Worm (Caenorhabditis elegans) whole organism, L2 larva: ENCODE measurements around the gene F46H5.5.

Experiments used
- C34F6.9 ChIP-seq: fragments of 150-350 bp; optimal IDR thresholded peaks from 2 replicates; lab custom pipeline; 2014; ENCODE audit warnings: missing biosample characterization, missing genetic modification characterization
- F13H6.1 ChIP-seq: sonication (generic microtip); optimal IDR thresholded peaks from 2 replicates; lab custom pipeline; 2016; ENCODE audit warnings: missing genetic modification characterization, missing compliant biosample characterization
- R02D3.7 ChIP-seq: fragments of 150-350 bp; optimal IDR thresholded peaks from 2 replicates; lab custom pipeline; 2014; ENCODE audit warnings: missing biosample characterization, missing genetic modification characterization
- Y55F3AM.14 ChIP-seq: fragments of 200-800 bp; sonication (Bioruptor generic); optimal IDR thresholded peaks from 2 replicates; lab custom pipeline; 2018; ENCODE audit warnings: mild to moderate bottlenecking, missing genetic modification characterization, missing compliant biosample characterization
- ZK546.5 ChIP-seq: sonication (generic microtip); optimal IDR thresholded peaks from 2 replicates; lab custom pipeline; 2017; ENCODE audit warnings: missing biosample characterization, missing genetic modification characterization
- alr-1 ChIP-seq: fragments of 150-350 bp; optimal IDR thresholded peaks from 2 replicates; lab custom pipeline; 2014; ENCODE audit warnings: missing biosample characterization, missing genetic modification characterization
- aly-2 ChIP-seq: fragments of 150-350 bp; optimal IDR thresholded peaks from 2 replicates; lab custom pipeline; 2014; ENCODE audit warnings: missing biosample characterization, missing genetic modification characterization
- ama-1 ChIP-seq: fragments of 150-350 bp; optimal IDR thresholded peaks from 2 replicates; lab custom pipeline; 2018; ENCODE audit warnings: inconsistent platforms
- blmp-1 ChIP-seq: sonication (generic microtip); optimal IDR thresholded peaks from 2 replicates; lab custom pipeline; 2017; ENCODE audit warnings: missing genetic modification characterization, mild to moderate bottlenecking, missing compliant biosample characterization, antibody characterized with exemption, moderate library complexity; ENCODE audit not compliant: insufficient read depth
- ceh-16 ChIP-seq: fragments of 150-350 bp; optimal IDR thresholded peaks from 2 replicates; lab custom pipeline; 2014; ENCODE audit warnings: missing biosample characterization, missing genetic modification characterization
- ceh-82 ChIP-seq: fragments of 150-350 bp; optimal IDR thresholded peaks from 2 replicates; lab custom pipeline; 2014; ENCODE audit warnings: missing biosample characterization, missing genetic modification characterization
- crh-2 ChIP-seq: sonication (generic microtip); optimal IDR thresholded peaks from 2 replicates; lab custom pipeline; 2017; ENCODE audit warnings: missing biosample characterization, missing genetic modification characterization
- dmd-4 ChIP-seq: sonication (generic microtip); optimal IDR thresholded peaks from 2 replicates; lab custom pipeline; 2017; ENCODE audit warnings: missing biosample characterization, missing genetic modification characterization
- egl-27 ChIP-seq: sonication (generic microtip); optimal IDR thresholded peaks from 3 replicates; lab custom pipeline; 2017; ENCODE audit warnings: missing biosample characterization, missing genetic modification reagents, missing genetic modification characterization
- elt-1 ChIP-seq: fragments of 150-350 bp; optimal IDR thresholded peaks from 2 replicates; lab custom pipeline; 2014; ENCODE audit warnings: missing biosample characterization, missing genetic modification characterization
- elt-3 ChIP-seq: sonication (generic microtip); optimal IDR thresholded peaks from 2 replicates; lab custom pipeline; 2017; ENCODE audit warnings: missing biosample characterization, missing genetic modification characterization
- fos-1 ChIP-seq: fragments of 150-350 bp; optimal IDR thresholded peaks from 2 replicates; lab custom pipeline; 2014; ENCODE audit warnings: missing biosample characterization, missing genetic modification characterization
- gmeb-1 ChIP-seq: fragments of 150-350 bp; optimal IDR thresholded peaks from 2 replicates; lab custom pipeline; 2014; ENCODE audit warnings: missing biosample characterization, missing genetic modification characterization
- lin-11 ChIP-seq: fragments of 150-350 bp; sonication (generic microtip); optimal IDR thresholded peaks from 2 replicates; lab custom pipeline; 2014; ENCODE audit warnings: missing biosample characterization, missing genetic modification characterization, inconsistent platforms, mixed read lengths
- lin-13 ChIP-seq: fragments of 150-350 bp; optimal IDR thresholded peaks from 2 replicates; lab custom pipeline; 2014; ENCODE audit warnings: missing biosample characterization, missing genetic modification reagents, missing genetic modification characterization
- lin-39 ChIP-seq: fragments of 150-350 bp; optimal IDR thresholded peaks from 2 replicates; lab custom pipeline; 2014; ENCODE audit warnings: missing biosample characterization, missing genetic modification reagents, missing genetic modification characterization
- lsy-2 ChIP-seq, 2 experiments: fragments of 150-350 bp in 1 of 2; sonication (generic microtip) in 1 of 2; optimal IDR thresholded peaks; 2 replicates each; lab custom pipeline; 2014 to 2017; ENCODE audit warnings: missing biosample characterization in 2 of 2, missing genetic modification characterization in 2 of 2
- mab-5 ChIP-seq: fragments of 150-350 bp; optimal IDR thresholded peaks from 2 replicates; lab custom pipeline; 2014; ENCODE audit warnings: missing biosample characterization, missing genetic modification characterization
- mbf-1 ChIP-seq: sonication (generic microtip); optimal IDR thresholded peaks from 2 replicates; lab custom pipeline; 2017; ENCODE audit warnings: missing biosample characterization, missing genetic modification characterization
- mdl-1 ChIP-seq, 2 experiments: fragments of 150-350 bp in 1 of 2; sonication (generic microtip) in 1 of 2; optimal IDR thresholded peaks; 2 replicates each; lab custom pipeline; 2017; ENCODE audit warnings: missing biosample characterization in 2 of 2, missing genetic modification characterization in 2 of 2
- nhr-10 ChIP-seq: sonication (generic microtip); optimal IDR thresholded peaks from 2 replicates; lab custom pipeline; 2017; ENCODE audit warnings: missing biosample characterization, missing genetic modification characterization
- nhr-11 ChIP-seq: fragments of 150-350 bp; optimal IDR thresholded peaks from 2 replicates; lab custom pipeline; 2014; ENCODE audit warnings: missing biosample characterization, missing genetic modification characterization
- nhr-12 ChIP-seq: fragments of 150-350 bp; optimal IDR thresholded peaks from 2 replicates; lab custom pipeline; 2014; ENCODE audit warnings: missing biosample characterization, missing genetic modification characterization
- nhr-129 ChIP-seq: fragments of 150-350 bp; optimal IDR thresholded peaks from 2 replicates; lab custom pipeline; 2014; ENCODE audit warnings: missing biosample characterization, missing genetic modification characterization
- nhr-21 ChIP-seq: fragments of 150-350 bp; optimal IDR thresholded peaks from 2 replicates; lab custom pipeline; 2014; ENCODE audit warnings: missing biosample characterization, missing genetic modification characterization
- nhr-23 ChIP-seq: fragments of 150-350 bp; optimal IDR thresholded peaks from 2 replicates; lab custom pipeline; 2014; ENCODE audit warnings: missing biosample characterization, missing genetic modification reagents, missing genetic modification characterization
- nhr-237 ChIP-seq: fragments of 150-350 bp; optimal IDR thresholded peaks from 2 replicates; lab custom pipeline; 2014; ENCODE audit warnings: missing biosample characterization, missing genetic modification characterization
- nhr-25 ChIP-seq: fragments of 150-350 bp; sonication (generic microtip); optimal IDR thresholded peaks from 3 replicates; lab custom pipeline; 2014; ENCODE audit warnings: missing biosample characterization, missing genetic modification characterization
- nhr-6 ChIP-seq: fragments of 150-350 bp; optimal IDR thresholded peaks from 2 replicates; lab custom pipeline; 2014; ENCODE audit warnings: missing biosample characterization, missing genetic modification characterization
- nhr-77 ChIP-seq: fragments of 150-350 bp; optimal IDR thresholded peaks from 2 replicates; lab custom pipeline; 2014; ENCODE audit warnings: missing biosample characterization, missing genetic modification characterization
- peb-1 ChIP-seq: fragments of 150-350 bp; optimal IDR thresholded peaks from 2 replicates; lab custom pipeline; 2014; ENCODE audit warnings: missing biosample characterization, missing genetic modification characterization
- sem-4 ChIP-seq: fragments of 150-350 bp; optimal IDR thresholded peaks from 2 replicates; lab custom pipeline; 2014; ENCODE audit warnings: missing biosample characterization, missing genetic modification reagents, missing genetic modification characterization
- skn-1 ChIP-seq: sonication (generic microtip); optimal IDR thresholded peaks from 2 replicates; lab custom pipeline; 2017; ENCODE audit warnings: missing biosample characterization, missing genetic modification characterization
- sma-3 ChIP-seq: sonication (generic microtip); optimal IDR thresholded peaks from 2 replicates; lab custom pipeline; 2016; ENCODE audit warnings: missing genetic modification reagents, missing genetic modification characterization, missing compliant biosample characterization
- sma-9 ChIP-seq, 2 experiments: fragments of 150-350 bp in 1 of 2; sonication (generic microtip) in 1 of 2; optimal IDR thresholded peaks; 2 replicates each; lab custom pipeline; 2014 to 2016; ENCODE audit warnings: missing genetic modification characterization in 2 of 2, mild to moderate bottlenecking in 1 of 2, missing biosample characterization in 1 of 2, missing compliant biosample characterization in 1 of 2, missing genetic modification reagents in 1 of 2, moderate library complexity in 1 of 2
- snpc-4 ChIP-seq: fragments of 150-350 bp; optimal IDR thresholded peaks from 2 replicates; lab custom pipeline; 2014; ENCODE audit warnings: missing biosample characterization, missing genetic modification characterization
- unc-39 ChIP-seq: fragments of 150-350 bp; optimal IDR thresholded peaks from 2 replicates; lab custom pipeline; 2014; ENCODE audit warnings: missing biosample characterization, missing genetic modification characterization
- unc-55 ChIP-seq: fragments of 150-350 bp; sonication (generic microtip); optimal IDR thresholded peaks from 3 replicates; lab custom pipeline; 2014; ENCODE audit warnings: missing biosample characterization, missing genetic modification reagents, missing genetic modification characterization
- unc-62 ChIP-seq: fragments of 150-350 bp; optimal IDR thresholded peaks from 2 replicates; lab custom pipeline; 2014; ENCODE audit warnings: missing biosample characterization, missing genetic modification reagents, missing genetic modification characterization
- zag-1 ChIP-seq: fragments of 150-350 bp; optimal IDR thresholded peaks from 2 replicates; lab custom pipeline; 2014; ENCODE audit warnings: missing biosample characterization, missing genetic modification characterization
- ztf-1 ChIP-seq: fragments of 200-800 bp; sonication (Bioruptor generic); conservative IDR thresholded peaks from 2 replicates; pipeline ENCODE4 v1.3.6; 2022; ENCODE audit warnings: missing genetic modification characterization, missing compliant biosample characterization
- ztf-11 ChIP-seq: sonication (generic microtip); optimal IDR thresholded peaks from 2 replicates; lab custom pipeline; 2017; ENCODE audit warnings: missing biosample characterization, missing genetic modification characterization
- ztf-4 ChIP-seq: fragments of 150-350 bp; optimal IDR thresholded peaks from 2 replicates; lab custom pipeline; 2014; ENCODE audit warnings: missing biosample characterization, missing genetic modification characterization

The F46H5.5 gene

DNA sequence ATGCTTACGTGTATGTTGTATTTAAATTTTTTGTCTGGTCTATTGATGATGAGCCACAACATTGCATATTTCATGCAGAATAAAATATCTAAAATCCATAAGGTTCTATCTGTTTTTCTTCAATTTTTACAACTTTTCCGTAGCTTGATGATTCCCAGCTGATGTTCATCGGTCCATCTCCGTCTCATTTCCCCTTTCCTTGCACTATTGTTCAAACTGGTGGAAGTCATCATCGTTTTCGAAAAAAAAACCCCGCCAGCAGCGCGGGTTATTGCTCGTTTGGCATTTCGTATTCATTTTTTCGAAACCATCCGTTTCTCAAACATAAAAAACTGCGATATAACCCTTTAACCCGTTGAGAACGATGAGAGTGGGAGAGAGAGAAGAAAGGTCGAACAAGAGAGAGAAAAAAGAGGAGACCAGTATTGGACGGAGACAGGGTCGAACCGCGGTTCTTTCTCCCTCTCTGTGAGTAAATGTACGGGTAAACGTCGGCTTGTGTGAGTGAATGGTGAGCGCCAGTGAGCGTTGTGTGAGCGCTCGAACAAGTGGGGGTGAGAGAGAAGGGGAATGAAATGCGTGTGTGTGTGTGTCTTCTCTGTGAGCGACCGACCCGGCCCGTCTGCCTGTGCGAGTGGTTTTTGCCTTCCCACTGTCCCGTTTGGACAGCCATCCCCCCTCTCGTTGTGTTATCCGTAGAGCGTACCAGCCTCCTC, 8.0 kb upstream of the F46H5.5 start:
- TF ChIP-seq R02D3.7 (tag; lab: Kevin White, UChicago) (no peak), ztf-4 (tag; lab: Kevin White, UChicago) (peak; percentile 71), lsy-2 (tag; optimal IDR thresholded peaks at IDR 0.05; lab: Kevin White, UChicago) (peak; percentile 43 to 79), nhr-12 (tag; lab: Kevin White, UChicago) (no peak), nhr-11 (tag; lab: Kevin White, UChicago) (no peak), elt-1 (tag; lab: Kevin White, UChicago) (no peak), zag-1 (tag; lab: Kevin White, UChicago) (peak; percentile 92), egl-27 (tag; lab: Kevin White, UChicago) (peak; percentile 51), crh-2 (peak; percentile 93), nhr-237 (tag; lab: Kevin White, UChicago) (no peak), ZK546.5 (tag; lab: Kevin White, UChicago) (no peak), blmp-1 (peak; percentile 74), fos-1 (tag; lab: Kevin White, UChicago) (peak; percentile 96), mab-5 (tag; lab: Kevin White, UChicago) (peak; percentile 68), nhr-10 (tag; lab: Kevin White, UChicago) (peak; percentile 59), ama-1 (lab: Kevin White, UChicago) (peak; percentile 65), skn-1 (tag; lab: Kevin White, UChicago) (no peak), ceh-82 (no peak), sma-9 (GFP tag; optimal IDR thresholded peaks at IDR 0.05; lab: Kevin White, UChicago) (peak; percentile 78), sma-9 (tag; optimal IDR thresholded peaks at IDR 0.05; lab: Kevin White, UChicago) (no peak), nhr-77 (tag; lab: Kevin White, UChicago) (peak; percentile 64), nhr-23 (tag; lab: Kevin White, UChicago) (no peak), lin-13 (GFP tag; lab: Kevin White, UChicago) (peak; percentile 88), gmeb-1 (tag; lab: Kevin White, UChicago) (peak; percentile 37), F13H6.1 (tag; lab: Kevin White, UChicago) (peak; percentile 97), nhr-21 (tag; lab: Kevin White, UChicago) (peak; percentile 84), unc-39 (tag; lab: Kevin White, UChicago) (peak; percentile 96), unc-55 (GFP tag; lab: Kevin White, UChicago) (peak; percentile 89), sma-3 (GFP tag; lab: Kevin White, UChicago) (peak; percentile 92), sem-4 (tag; lab: Kevin White, UChicago) (peak; percentile 72), nhr-25 (tag; lab: Kevin White, UChicago) (peak; percentile 93), ztf-11 (tag; lab: Kevin White, UChicago) (peak; percentile 50), elt-3 (tag; lab: Kevin White, UChicago) (no peak), C34F6.9 (peak; percentile 87), nhr-6 (peak; percentile 84), dmd-4 (no peak), unc-62 (no peak), ceh-16 (tag; lab: Kevin White, UChicago) (peak; percentile 75), mdl-1 (tag; optimal IDR thresholded peaks at IDR 0.05; lab: Kevin White, UChicago) (peak in 1 of 2 experiments; percentile 52), snpc-4 (peak; percentile 75), nhr-129 (peak; percentile 97), alr-1 (tag; lab: Kevin White, UChicago) (no peak), ztf-1 (GFP tag; lab: Robert Waterston, UW) (no peak), mbf-1 (no peak), lin-39 (tag; lab: Kevin White, UChicago) (no peak), Y55F3AM.14 (GFP tag; lab: Kevin White, UChicago) (peak; percentile 88), peb-1 (tag; lab: Kevin White, UChicago) (peak; percentile 59), lin-11 (tag; lab: Kevin White, UChicago) (peak; percentile 89), aly-2 (no peak)
